Fruit fly (Drosophila melanogaster): ENCODE data around the gene Axn.

DNA sequence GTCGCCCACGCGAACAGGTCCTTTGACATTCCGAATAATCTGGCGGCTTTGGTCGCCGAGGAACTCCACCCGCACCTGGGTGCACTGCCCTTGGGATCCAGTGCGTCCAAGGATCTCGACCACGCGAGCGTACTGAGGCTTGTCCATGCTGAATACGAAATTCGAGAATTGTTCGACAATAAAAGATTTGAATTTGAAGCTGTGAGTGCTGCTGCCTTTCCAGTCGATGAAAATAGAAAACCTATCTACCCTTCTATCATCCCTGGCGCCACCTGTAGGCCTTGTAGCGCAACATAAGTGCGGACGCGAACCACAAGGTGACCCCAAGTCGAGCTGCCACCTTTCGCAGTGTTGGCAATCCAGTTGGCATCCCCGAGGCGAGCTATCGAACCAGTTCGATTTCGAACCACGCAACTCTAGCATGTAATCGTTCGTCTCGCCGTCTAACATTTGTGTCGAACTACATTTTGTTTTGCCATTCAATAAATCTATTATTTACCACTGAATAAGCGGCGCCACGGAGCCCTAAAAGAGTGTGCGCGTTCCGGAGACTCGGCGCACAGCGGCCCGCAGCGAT, at the start of gene Axn, which contains the start of gene RpS28a:
- TF ChIP-seq h (optimal IDR thresholded peaks at IDR 0.05) (no peak), ttk (optimal IDR thresholded peaks at IDR 0.05) (no peak), psq (optimal IDR thresholded peaks at IDR 0.05) (no peak)
